Fruit fly (Drosophila melanogaster) whole organism, embryonic: ENCODE measurements around the gene ClC-c.

Experiments used
- CG10462 ChIP-seq: fragments of 200-800 bp; sonication (Bioruptor generic); optimal IDR thresholded peaks from 2 replicates; lab custom pipeline; 2016; ENCODE audit warnings: missing biosample characterization, missing genetic modification characterization
- CG12769 ChIP-seq: fragments of 200-800 bp; sonication (Bioruptor generic); optimal IDR thresholded peaks from 2 replicates; lab custom pipeline; 2019; ENCODE audit warnings: missing biosample characterization, mild to moderate bottlenecking, missing genetic modification characterization, moderate library complexity
- CG14441 ChIP-seq: fragments of 200-800 bp; sonication (Bioruptor generic); IDR thresholded peaks from 2 replicates; pipeline ENCODE4 v1.3.6; 2022; ENCODE audit warnings: missing biosample characterization, missing genetic modification characterization
- CG14710 ChIP-seq: fragments of 200-800 bp; sonication (Bioruptor generic); optimal IDR thresholded peaks from 3 replicates; lab custom pipeline; 2019; ENCODE audit warnings: missing biosample characterization, mild to moderate bottlenecking, missing genetic modification characterization, moderate library complexity
- CG17359 ChIP-seq: fragments of 200-800 bp; sonication (Bioruptor generic); optimal IDR thresholded peaks from 3 replicates; lab custom pipeline; 2018; ENCODE audit warnings: missing biosample characterization, mild to moderate bottlenecking, missing genetic modification characterization, moderate library complexity
- CG18599 ChIP-seq: fragments of 200-800 bp; sonication (Bioruptor generic); optimal IDR thresholded peaks from 3 replicates; lab custom pipeline; 2017; ENCODE audit warnings: missing biosample characterization, missing genetic modification characterization, mild to moderate bottlenecking, moderate library complexity, missing genetic modification reagents
- CG2202 ChIP-seq: fragments of 200-800 bp; sonication (Bioruptor generic); optimal IDR thresholded peaks from 2 replicates; lab custom pipeline; 2018; ENCODE audit warnings: missing biosample characterization, mild to moderate bottlenecking, missing genetic modification characterization
- CG2678 ChIP-seq: fragments of 200-800 bp; sonication (Bioruptor generic); optimal IDR thresholded peaks from 3 replicates; lab custom pipeline; 2019; ENCODE audit warnings: missing biosample characterization, mild to moderate bottlenecking, missing genetic modification characterization, moderate library complexity
- CG2889 ChIP-seq: fragments of 200-800 bp; sonication (Bioruptor generic); IDR thresholded peaks from 3 replicates; pipeline ENCODE4 v1.3.6; 2022; ENCODE audit warnings: missing biosample characterization, missing genetic modification characterization
- CG3065 ChIP-seq: fragments of 200-800 bp; sonication (Bioruptor generic); optimal IDR thresholded peaks from 2 replicates; lab custom pipeline; 2016; ENCODE audit warnings: missing biosample characterization, missing genetic modification characterization
- CG3847 ChIP-seq: fragments of 200-800 bp; sonication (Bioruptor generic); IDR thresholded peaks from 2 replicates; pipeline ENCODE4 v1.3.6; 2022; ENCODE audit warnings: missing biosample characterization, missing genetic modification characterization
- CG4730 ChIP-seq: fragments of 200-800 bp; sonication (Bioruptor generic); IDR thresholded peaks from 2 replicates; pipeline ENCODE4 v1.3.6; 2022; ENCODE audit warnings: missing biosample characterization, missing genetic modification characterization
- CG5245 ChIP-seq: fragments of 200-800 bp; sonication (Bioruptor generic); optimal IDR thresholded peaks from 3 replicates; lab custom pipeline; 2016; ENCODE audit warnings: missing biosample characterization, missing genetic modification characterization
- CG6765 ChIP-seq: fragments of 200-800 bp; sonication (Bioruptor generic); optimal IDR thresholded peaks from 3 replicates; lab custom pipeline; 2017; ENCODE audit warnings: missing biosample characterization, mild to moderate bottlenecking, missing genetic modification characterization
- CG7786 ChIP-seq: fragments of 200-800 bp; sonication (Bioruptor generic); optimal IDR thresholded peaks from 2 replicates; lab custom pipeline; 2016; ENCODE audit warnings: missing biosample characterization, missing genetic modification characterization
- CG7928 ChIP-seq: fragments of 200-800 bp; sonication (Bioruptor generic); optimal IDR thresholded peaks from 2 replicates; lab custom pipeline; 2017; ENCODE audit warnings: missing biosample characterization, mild to moderate bottlenecking, missing genetic modification characterization
- CG9727 ChIP-seq: fragments of 200-800 bp; sonication (Bioruptor generic); optimal IDR thresholded peaks from 3 replicates; lab custom pipeline; 2017; ENCODE audit warnings: missing biosample characterization, mild to moderate bottlenecking, missing genetic modification characterization
- Dll ChIP-seq: fragments of 200-800 bp; sonication (Bioruptor generic); IDR thresholded peaks from 4 replicates; pipeline ENCODE4 v1.3.6; 2022; ENCODE audit warnings: missing biosample characterization, missing genetic modification characterization; ENCODE audit not compliant: partially characterized antibody
- HLHmδ ChIP-seq: fragments of 200-800 bp; sonication (Bioruptor generic); optimal IDR thresholded peaks from 2 replicates; lab custom pipeline; 2018; ENCODE audit warnings: missing biosample characterization, mild to moderate bottlenecking, missing genetic modification characterization, moderate library complexity
- Hmx ChIP-seq: fragments of 200-800 bp; sonication (Bioruptor generic); optimal IDR thresholded peaks from 2 replicates; lab custom pipeline; 2016; ENCODE audit warnings: missing biosample characterization, missing genetic modification characterization
- Meics ChIP-seq: fragments of 200-800 bp; sonication (Bioruptor generic); optimal IDR thresholded peaks from 2 replicates; lab custom pipeline; 2017; ENCODE audit warnings: missing biosample characterization, mild to moderate bottlenecking, missing genetic modification characterization
- Mrtf ChIP-seq: fragments of 200-800 bp; sonication (Bioruptor generic); IDR thresholded peaks from 3 replicates; pipeline ENCODE4 v1.3.6; 2022; ENCODE audit warnings: missing biosample characterization, missing genetic modification characterization
- NK7.1 ChIP-seq: fragments of 200-800 bp; sonication (Bioruptor generic); optimal IDR thresholded peaks from 3 replicates; lab custom pipeline; 2016; ENCODE audit warnings: missing biosample characterization, missing genetic modification characterization
- Side ChIP-seq: fragments of 200-800 bp; sonication (Bioruptor generic); optimal IDR thresholded peaks from 2 replicates; lab custom pipeline; 2016; ENCODE audit warnings: missing biosample characterization, missing genetic modification characterization
- Spps ChIP-seq: fragments of 200-800 bp; sonication (Bioruptor generic); optimal IDR thresholded peaks from 2 replicates; lab custom pipeline; 2018; ENCODE audit warnings: missing biosample characterization, mild to moderate bottlenecking, missing genetic modification characterization
- TFAM ChIP-seq: fragments of 200-800 bp; sonication (Bioruptor generic); optimal IDR thresholded peaks from 2 replicates; lab custom pipeline; 2017; ENCODE audit warnings: missing biosample characterization, missing genetic modification characterization, inconsistent platforms
- Usf ChIP-seq: fragments of 200-800 bp; sonication (Bioruptor generic); optimal IDR thresholded peaks from 2 replicates; lab custom pipeline; 2017; ENCODE audit warnings: missing genotype, missing biosample characterization, missing genetic modification characterization
- Xrp1 ChIP-seq: fragments of 200-800 bp; sonication (Bioruptor generic); IDR thresholded peaks from 2 replicates; pipeline ENCODE4 v1.3.6; 2022; ENCODE audit warnings: missing biosample characterization, missing genetic modification characterization
- bcd ChIP-seq: fragments of 200-800 bp; sonication (Bioruptor generic); optimal IDR thresholded peaks from 2 replicates; lab custom pipeline; 2017; ENCODE audit warnings: missing biosample characterization, mild to moderate bottlenecking, missing genetic modification characterization
- chn ChIP-seq: fragments of 200-800 bp; sonication (Bioruptor generic); optimal IDR thresholded peaks from 2 replicates; lab custom pipeline; 2016; ENCODE audit warnings: missing biosample characterization, missing genetic modification characterization
- crp ChIP-seq, 2 experiments: fragments of 200-800 bp; sonication (Bioruptor generic); optimal IDR thresholded peaks; 2 replicates in 1 of 2; 3 replicates in 1 of 2; lab custom pipeline; 2017; ENCODE audit warnings: missing biosample characterization in 2 of 2, missing genetic modification characterization in 2 of 2, mild to moderate bottlenecking in 1 of 2, moderate library complexity in 1 of 2
- dysf ChIP-seq: fragments of 200-800 bp; sonication (Bioruptor generic); IDR thresholded peaks from 3 replicates; pipeline ENCODE4 v1.3.6; 2022; ENCODE audit warnings: missing biosample characterization, missing genetic modification characterization
- en ChIP-seq: fragments of 200-800 bp; sonication (Bioruptor generic); optimal IDR thresholded peaks from 2 replicates; lab custom pipeline; 2016; ENCODE audit warnings: missing biosample characterization, missing genetic modification characterization
- fd102C ChIP-seq: fragments of 200-800 bp; sonication (Bioruptor generic); optimal IDR thresholded peaks from 2 replicates; lab custom pipeline; 2018; ENCODE audit warnings: missing biosample characterization, mild to moderate bottlenecking, missing genetic modification characterization, moderate library complexity
- fd3F ChIP-seq: fragments of 200-800 bp; sonication (Bioruptor generic); optimal IDR thresholded peaks from 2 replicates; lab custom pipeline; 2018; ENCODE audit warnings: missing biosample characterization, mild to moderate bottlenecking, missing genetic modification characterization, moderate library complexity
- fru ChIP-seq: fragments of >200 bp; optimal IDR thresholded peaks from 2 replicates; lab custom pipeline; 2017
- gsb ChIP-seq: fragments of 200-800 bp; sonication (Bioruptor generic); IDR thresholded peaks from 2 replicates; pipeline ENCODE4 v1.3.6; 2022; ENCODE audit warnings: missing biosample characterization, missing genetic modification characterization
- ham ChIP-seq: fragments of 200-800 bp; sonication (Bioruptor generic); IDR thresholded peaks from 2 replicates; pipeline ENCODE4 v1.3.6; 2022; ENCODE audit warnings: missing biosample characterization, missing genetic modification characterization
- hb ChIP-seq: fragments of 200-800 bp; sonication (Bioruptor generic); IDR thresholded peaks from 3 replicates; pipeline ENCODE4 v1.3.6; 2022; ENCODE audit warnings: missing biosample characterization, missing genetic modification characterization; ENCODE audit not compliant: partially characterized antibody
- ind ChIP-seq: fragments of 200-800 bp; sonication (Bioruptor generic); optimal IDR thresholded peaks from 3 replicates; lab custom pipeline; 2016; ENCODE audit warnings: missing biosample characterization, missing genetic modification characterization
- insv ChIP-seq, 2 experiments: fragments of 200-800 bp; sonication (Bioruptor generic); optimal IDR thresholded peaks; 3 replicates each; lab custom pipeline; 2016 to 2018; ENCODE audit warnings: missing biosample characterization in 2 of 2, missing genetic modification characterization in 2 of 2
- kni ChIP-seq: fragments of 200-800 bp; sonication (Bioruptor generic); optimal IDR thresholded peaks from 3 replicates; lab custom pipeline; 2017; ENCODE audit warnings: mild to moderate bottlenecking, missing biosample characterization, missing genetic modification reagents, missing genetic modification characterization
- nerfin-1 ChIP-seq: fragments of 200-800 bp; sonication (Bioruptor generic); optimal IDR thresholded peaks from 3 replicates; lab custom pipeline; 2019; ENCODE audit warnings: missing biosample characterization, mild to moderate bottlenecking, missing genetic modification characterization, moderate library complexity
- onecut ChIP-seq: fragments of 200-800 bp; sonication (Bioruptor generic); IDR thresholded peaks from 2 replicates; pipeline ENCODE4 v1.3.6; 2022; ENCODE audit warnings: missing biosample characterization, missing genetic modification characterization
- pb ChIP-seq: fragments of 200-800 bp; sonication (Bioruptor generic); optimal IDR thresholded peaks from 3 replicates; lab custom pipeline; 2016; ENCODE audit warnings: missing biosample characterization, missing genetic modification characterization
- phol ChIP-seq: fragments of 200-800 bp; sonication (Bioruptor generic); optimal IDR thresholded peaks from 3 replicates; lab custom pipeline; 2018; ENCODE audit warnings: missing biosample characterization, mild to moderate bottlenecking, missing genetic modification characterization, moderate library complexity
- sima ChIP-seq: fragments of 200-800 bp; sonication (Bioruptor generic); optimal IDR thresholded peaks from 2 replicates; lab custom pipeline; 2016; ENCODE audit warnings: missing biosample characterization, missing genetic modification characterization
- slbo ChIP-seq: fragments of 200-800 bp; sonication (Bioruptor generic); IDR thresholded peaks from 2 replicates; pipeline ENCODE4 v1.3.6; 2022; ENCODE audit warnings: missing biosample characterization, missing genetic modification characterization
- stwl ChIP-seq: fragments of 200-800 bp; sonication (Bioruptor generic); optimal IDR thresholded peaks from 3 replicates; lab custom pipeline; 2018; ENCODE audit warnings: missing biosample characterization, mild to moderate bottlenecking, missing genetic modification characterization, moderate library complexity
- vfl ChIP-seq: fragments of 200-800 bp; sonication (Bioruptor generic); optimal IDR thresholded peaks from 2 replicates; lab custom pipeline; 2016; ENCODE audit warnings: missing biosample characterization, missing genetic modification characterization
- zen ChIP-seq: fragments of 200-800 bp; sonication (Bioruptor generic); optimal IDR thresholded peaks from 3 replicates; lab custom pipeline; 2018; ENCODE audit warnings: missing biosample characterization, mild to moderate bottlenecking, missing genetic modification characterization, moderate library complexity

ClC-c gene

dm6 chr3L:16087323-16087816 is 2.9 kb upstream of the ClC-c start, which contains the start of gene Tasp1 (continued):
- TF ChIP-seq CG9727 = peak; percentile 66
- TF ChIP-seq Xrp1 (GFP tag; lab: Robert Waterston, UW) = peak; percentile 79
- no peak for TF ChIP-seq CG12769 (tag; lab: Kevin White, UChicago)
- no peak for TF ChIP-seq en (GFP tag; lab: Kevin White, UChicago)
- TF ChIP-seq NK7.1 (GFP tag; lab: Kevin White, UChicago) = no peak
- no peak for TF ChIP-seq sima (GFP tag; lab: Kevin White, UChicago)
- TF ChIP-seq Meics (GFP tag; lab: Kevin White, UChicago) = peak; percentile 73
- no peak for TF ChIP-seq insv (GFP tag; optimal IDR thresholded peaks at IDR 0.05; lab: Kevin White, UChicago)
- TF ChIP-seq chn (GFP tag; lab: Kevin White, UChicago) = peak; percentile 40
- no peak for TF ChIP-seq kni (GFP tag; lab: Kevin White, UChicago)
- peak; percentile 60 for TF ChIP-seq CG17359 (tag; lab: Kevin White, UChicago)
- peak; percentile 62; the same call in 1 of the 3 replicates for TF ChIP-seq CG2889
- TF ChIP-seq HLHmδ = peak; percentile 41
- no peak for TF ChIP-seq fru (lab: Kevin White, UChicago)
- no peak for TF ChIP-seq hb (GFP tag; lab: Robert Waterston, UW)
- TF ChIP-seq CG7928 = no peak
- no peak for TF ChIP-seq Mrtf (GFP tag; lab: Robert Waterston, UW)
- no peak for TF ChIP-seq CG2202 (tag; lab: Kevin White, UChicago)
- TF ChIP-seq ham (GFP tag; lab: Robert Waterston, UW) = no peak
- no peak for TF ChIP-seq CG7786 (GFP tag; lab: Kevin White, UChicago)
- TF ChIP-seq CG10462 = no peak
- TF ChIP-seq zen (tag; lab: Kevin White, UChicago) = peak; percentile 54
- peak; percentile 80 for TF ChIP-seq slbo (GFP tag; lab: Robert Waterston, UW)
- TF ChIP-seq crp (GFP tag; optimal IDR thresholded peaks at IDR 0.05; lab: Kevin White, UChicago) = no peak
- TF ChIP-seq dysf (GFP tag; lab: Robert Waterston, UW) = peak; percentile 77; the same call in 1 of the 3 replicates
- TF ChIP-seq Side (GFP tag; lab: Kevin White, UChicago) = peak; percentile 22
- TF ChIP-seq pb (GFP tag; lab: Kevin White, UChicago) = peak; percentile 25
- TF ChIP-seq ind (GFP tag; lab: Kevin White, UChicago) = peak; percentile 36
- TF ChIP-seq CG2678 (tag; lab: Kevin White, UChicago) = no peak
- TF ChIP-seq fd102C (GFP tag; lab: Kevin White, UChicago) = no peak
- peak; percentile 48 for TF ChIP-seq vfl (GFP tag; lab: Kevin White, UChicago)
- peak; percentile 54 for TF ChIP-seq CG18599
- TF ChIP-seq Spps (tag; lab: Kevin White, UChicago) = peak; percentile 16
- no peak for TF ChIP-seq Hmx (GFP tag; lab: Kevin White, UChicago)
- no peak for TF ChIP-seq gsb (GFP tag; lab: Robert Waterston, UW)
- peak; percentile 56 for TF ChIP-seq CG3847 (GFP tag; lab: Robert Waterston, UW)
- no peak for TF ChIP-seq TFAM (GFP tag; lab: Kevin White, UChicago)
- TF ChIP-seq nerfin-1 (tag; lab: Kevin White, UChicago) = no peak
- peak; percentile 68 for TF ChIP-seq CG14710
- no peak for TF ChIP-seq CG3065 (GFP tag; lab: Kevin White, UChicago)
- peak; percentile 54 for TF ChIP-seq bcd (GFP tag; lab: Kevin White, UChicago)
- peak; percentile 77 for TF ChIP-seq phol
- TF ChIP-seq Dll = no peak; the same call in 2 of the 4 replicates
- TF ChIP-seq CG5245 (GFP tag; lab: Kevin White, UChicago) = peak; percentile 12
- TF ChIP-seq Usf (GFP tag; lab: Kevin White, UChicago) = no peak
- TF ChIP-seq CG6765 (GFP tag; lab: Kevin White, UChicago) = no peak
- TF ChIP-seq stwl = peak; percentile 47
- TF ChIP-seq CG4730 (GFP tag; lab: Robert Waterston, UW) = peak; percentile 61; the same call in 1 of the 2 replicates
- peak; percentile 54 for TF ChIP-seq onecut
- peak; percentile 49 for TF ChIP-seq fd3F (GFP tag; lab: Kevin White, UChicago)
- no peak for TF ChIP-seq CG14441 (GFP tag; lab: Robert Waterston, UW)
